Worm (Caenorhabditis elegans) whole organism, young adult: Measurements from ENCODE around the gene sru-23.

Experiments used
- C17E4.6 ChIP-seq: fragments of 200-800 bp; sonication (Bioruptor generic); IDR thresholded peaks from 2 replicates; pipeline ENCODE4 v1.3.6; 2022; ENCODE audit warnings: missing genetic modification reagents, missing genetic modification characterization, missing compliant biosample characterization
- D2030.7 ChIP-seq: fragments of 200-800 bp; sonication (Bioruptor generic); IDR thresholded peaks from 2 replicates; pipeline ENCODE4 v1.3.6; 2022; ENCODE audit warnings: missing genetic modification reagents, missing genetic modification characterization, missing compliant biosample characterization
- F10E7.11 ChIP-seq: sonication (generic microtip); optimal IDR thresholded peaks from 2 replicates; lab custom pipeline; 2017; ENCODE audit warnings: mild to moderate bottlenecking, missing genetic modification characterization, moderate library complexity, missing compliant biosample characterization
- F33H1.4 ChIP-seq: fragments of 200-800 bp; sonication (Bioruptor generic); IDR thresholded peaks from 2 replicates; pipeline ENCODE4 v1.3.6; 2022; ENCODE audit warnings: missing genetic modification reagents, missing genetic modification characterization, missing compliant biosample characterization
- F39B2.1 ChIP-seq: fragments of 200-800 bp; sonication (Bioruptor generic); IDR thresholded peaks from 2 replicates; pipeline ENCODE4 v1.3.6; 2022; ENCODE audit warnings: missing genetic modification reagents, missing genetic modification characterization, missing compliant biosample characterization
- F49E8.2 ChIP-seq: sonication (generic microtip); optimal IDR thresholded peaks from 3 replicates; lab custom pipeline; 2017; ENCODE audit warnings: missing genetic modification characterization, mild to moderate bottlenecking, missing compliant biosample characterization, antibody characterized with exemption, moderate library complexity; ENCODE audit not compliant: insufficient read depth
- T07F8.4 ChIP-seq: sonication (generic microtip); optimal IDR thresholded peaks from 2 replicates; lab custom pipeline; 2016; ENCODE audit warnings: mild to moderate bottlenecking, missing genetic modification characterization, moderate library complexity, missing compliant biosample characterization
- T26A5.8 ChIP-seq: sonication (generic microtip); optimal IDR thresholded peaks from 2 replicates; lab custom pipeline; 2016; ENCODE audit warnings: missing genetic modification characterization, missing compliant biosample characterization
- Y56A3A.18 ChIP-seq: fragments of 200-800 bp; sonication (Bioruptor generic); IDR thresholded peaks from 2 replicates; pipeline ENCODE4 v1.3.6; 2022; ENCODE audit warnings: missing genetic modification reagents, missing genetic modification characterization, missing compliant biosample characterization
- Y67H2A.10 ChIP-seq: fragments of 200-800 bp; sonication (Bioruptor generic); conservative IDR thresholded peaks from 2 replicates; pipeline ENCODE4 v1.3.6; 2022; ENCODE audit warnings: missing genetic modification reagents, missing genetic modification characterization, missing compliant biosample characterization
- akir-1 ChIP-seq: fragments of 200-800 bp; sonication (Bioruptor generic); optimal IDR thresholded peaks from 2 replicates; lab custom pipeline; 2018; ENCODE audit warnings: mild to moderate bottlenecking, missing genetic modification characterization, moderate library complexity, missing compliant biosample characterization
- attf-5 ChIP-seq: fragments of 200-800 bp; sonication (Bioruptor generic); optimal IDR thresholded peaks from 2 replicates; lab custom pipeline; 2018; ENCODE audit warnings: mild to moderate bottlenecking, missing genetic modification characterization, missing compliant biosample characterization
- attf-6 ChIP-seq: fragments of 200-800 bp; sonication (Bioruptor generic); IDR thresholded peaks from 2 replicates; pipeline ENCODE4 v1.3.6; 2022; ENCODE audit warnings: missing genetic modification reagents, missing genetic modification characterization, missing compliant biosample characterization
- ccch-3 ChIP-seq: fragments of 200-800 bp; sonication (Bioruptor generic); optimal IDR thresholded peaks from 2 replicates; lab custom pipeline; 2018; ENCODE audit warnings: mild to moderate bottlenecking, missing genetic modification characterization, missing compliant biosample characterization
- ceh-27 ChIP-seq: fragments of 200-800 bp; sonication (Bioruptor generic); optimal IDR thresholded peaks from 2 replicates; lab custom pipeline; 2018; ENCODE audit warnings: mild to moderate bottlenecking, missing genetic modification characterization, moderate library complexity, missing compliant biosample characterization
- ceh-40 ChIP-seq: fragments of 200-800 bp; sonication (Bioruptor generic); IDR thresholded peaks from 2 replicates; pipeline ENCODE4 v1.3.6; 2022; ENCODE audit warnings: missing genetic modification characterization, missing compliant biosample characterization
- chd-7 ChIP-seq: sonication (generic microtip); optimal IDR thresholded peaks from 2 replicates; lab custom pipeline; 2016; ENCODE audit warnings: mild to moderate bottlenecking, missing genetic modification characterization, moderate library complexity, missing compliant biosample characterization
- die-1 ChIP-seq: sonication (generic microtip); optimal IDR thresholded peaks from 2 replicates; lab custom pipeline; 2016; ENCODE audit warnings: missing genotype, mild to moderate bottlenecking, missing genetic modification characterization, missing compliant biosample characterization
- ets-4 ChIP-seq: fragments of 200-800 bp; sonication (Bioruptor generic); optimal IDR thresholded peaks from 2 replicates; lab custom pipeline; 2018; ENCODE audit warnings: mild to moderate bottlenecking, missing genetic modification characterization, missing compliant biosample characterization
- gei-17 ChIP-seq: fragments of 200-800 bp; sonication (Bioruptor generic); optimal IDR thresholded peaks from 2 replicates; lab custom pipeline; 2018; ENCODE audit warnings: mild to moderate bottlenecking, missing genetic modification characterization, missing compliant biosample characterization
- him-1 ChIP-seq: sonication (generic microtip); optimal IDR thresholded peaks from 2 replicates; lab custom pipeline; 2016; ENCODE audit warnings: missing genotype, missing genetic modification reagents, missing genetic modification characterization, missing compliant biosample characterization
- hlh-26 ChIP-seq: fragments of 200-800 bp; sonication (Bioruptor generic); conservative IDR thresholded peaks from 2 replicates; pipeline ENCODE4 v1.3.6; 2022; ENCODE audit warnings: missing genetic modification reagents, missing genetic modification characterization, missing compliant biosample characterization
- hmg-20 ChIP-seq: fragments of 200-800 bp; sonication (Bioruptor generic); IDR thresholded peaks from 2 replicates; pipeline ENCODE4 v1.3.6; 2022; ENCODE audit warnings: missing genetic modification reagents, missing genetic modification characterization, missing compliant biosample characterization
- lag-1 ChIP-seq: fragments of 200-800 bp; sonication (Bioruptor generic); IDR thresholded peaks from 2 replicates; pipeline ENCODE4 v1.3.6; 2022; ENCODE audit warnings: missing genetic modification reagents, missing genetic modification characterization, missing compliant biosample characterization
- lin-26 ChIP-seq: fragments of 200-800 bp; sonication (Bioruptor generic); IDR thresholded peaks from 2 replicates; pipeline ENCODE4 v1.3.6; 2022; ENCODE audit warnings: missing genetic modification reagents, missing genetic modification characterization, missing compliant biosample characterization
- lir-1 ChIP-seq: fragments of 200-800 bp; sonication (Bioruptor generic); conservative IDR thresholded peaks from 2 replicates; pipeline ENCODE4 v1.3.6; 2022; ENCODE audit warnings: missing genetic modification reagents, missing genetic modification characterization, missing compliant biosample characterization
- lsl-1 ChIP-seq: fragments of 200-800 bp; sonication (Bioruptor generic); optimal IDR thresholded peaks from 2 replicates; lab custom pipeline; 2018; ENCODE audit warnings: mild to moderate bottlenecking, missing genetic modification characterization, moderate library complexity, missing compliant biosample characterization
- mel-28 ChIP-seq: sonication (generic microtip); optimal IDR thresholded peaks from 2 replicates; lab custom pipeline; 2016; ENCODE audit warnings: borderline replicate concordance, mild to moderate bottlenecking, missing genetic modification characterization, missing compliant biosample characterization
- mes-4 ChIP-seq: sonication (generic microtip); optimal IDR thresholded peaks from 2 replicates; lab custom pipeline; 2016; ENCODE audit warnings: missing genotype, missing genetic modification characterization, missing compliant biosample characterization
- nfyb-1 ChIP-seq: fragments of 200-800 bp; sonication (Bioruptor generic); IDR thresholded peaks from 2 replicates; pipeline ENCODE4 v1.3.6; 2022; ENCODE audit warnings: missing genetic modification reagents, missing genetic modification characterization, missing compliant biosample characterization
- nhr-80 ChIP-seq: sonication (generic microtip); optimal IDR thresholded peaks from 2 replicates; lab custom pipeline; 2016; ENCODE audit warnings: missing genetic modification characterization, missing compliant biosample characterization
- rcor-1 ChIP-seq: fragments of 200-800 bp; sonication (Bioruptor generic); IDR thresholded peaks from 2 replicates; pipeline ENCODE4 v1.3.6; 2022; ENCODE audit warnings: missing genetic modification reagents, missing genetic modification characterization, missing compliant biosample characterization
- rec-8 ChIP-seq, 2 experiments: sonication (generic microtip); optimal IDR thresholded peaks; 2 replicates each; lab custom pipeline; 2016; ENCODE audit warnings: mild to moderate bottlenecking in 2 of 2, missing genetic modification characterization in 2 of 2, missing genetic modification reagents in 2 of 2, missing genotype in 2 of 2, missing biosample characterization in 1 of 2, missing compliant biosample characterization in 1 of 2, moderate library complexity in 1 of 2
- snpc-1.3 ChIP-seq: sonication (generic microtip); optimal IDR thresholded peaks from 2 replicates; lab custom pipeline; 2017; ENCODE audit warnings: missing genetic modification characterization, mild to moderate bottlenecking, missing compliant biosample characterization, antibody characterized with exemption, moderate library complexity, missing genotype, missing genetic modification reagents; ENCODE audit not compliant: insufficient read depth
- sptf-2 ChIP-seq: fragments of 200-800 bp; sonication (Bioruptor generic); optimal IDR thresholded peaks from 2 replicates; lab custom pipeline; 2018; ENCODE audit warnings: mild to moderate bottlenecking, missing genetic modification characterization, missing compliant biosample characterization
- tlf-1 ChIP-seq: fragments of 200-800 bp; sonication (Bioruptor generic); optimal IDR thresholded peaks from 2 replicates; lab custom pipeline; 2018; ENCODE audit warnings: mild to moderate bottlenecking, missing genetic modification characterization, missing compliant biosample characterization
- unc-130 ChIP-seq: sonication (generic microtip); optimal IDR thresholded peaks from 2 replicates; lab custom pipeline; 2016; ENCODE audit warnings: missing genetic modification reagents, missing genetic modification characterization, missing compliant biosample characterization
- ztf-6 ChIP-seq: fragments of 200-800 bp; sonication (Bioruptor generic); IDR thresholded peaks from 2 replicates; pipeline ENCODE4 v1.3.6; 2022; ENCODE audit warnings: missing genetic modification reagents, missing genetic modification characterization, missing compliant biosample characterization

Gene sru-23

DNA sequence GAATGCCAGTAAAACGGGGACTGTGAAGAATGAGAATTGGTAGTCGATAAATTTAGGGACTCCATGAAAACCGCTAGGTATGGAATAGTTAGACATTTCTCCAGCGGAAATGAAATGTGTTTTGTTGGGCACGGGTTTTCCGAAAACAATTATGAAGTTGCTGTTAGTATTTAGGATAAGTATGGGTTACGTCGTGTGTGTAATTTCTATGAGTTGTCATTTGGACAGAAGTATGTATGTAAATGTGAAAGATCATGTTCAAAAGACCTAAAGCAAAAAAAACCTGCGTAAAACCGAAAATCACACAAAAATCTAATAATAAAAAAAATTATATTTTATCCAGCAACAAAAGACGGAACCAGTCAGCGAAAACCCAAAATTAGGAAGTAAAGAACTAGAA is at the start of gene sru-23:
sru-23 (minus strand) TSS at position 101 of the 400 bp plus-strand sequence.
- TF ChIP-seq sptf-2 (GFP tag; lab: Kevin White, UChicago) (no peak), lir-1 (GFP tag; lab: Robert Waterston, UW) (no peak), ccch-3 (GFP tag; lab: Kevin White, UChicago) (no peak), T07F8.4 (tag; lab: Kevin White, UChicago) (no peak), Y56A3A.18 (no peak), T26A5.8 (no peak), lin-26 (GFP tag; lab: Robert Waterston, UW) (no peak), ceh-40 (GFP tag; lab: Robert Waterston, UW) (no peak), Y67H2A.10 (no peak), ceh-27 (GFP tag; lab: Kevin White, UChicago) (no peak), hmg-20 (GFP tag; lab: Robert Waterston, UW) (no peak), lag-1 (GFP tag; lab: Robert Waterston, UW) (no peak)
- TF ChIP-seq, all 124 proteins: peak for 0

- TF ChIP-seq rcor-1 (GFP tag; lab: Robert Waterston, UW) (no peak), ztf-6 (GFP tag; lab: Robert Waterston, UW) (no peak), gei-17 (GFP tag; lab: Kevin White, UChicago) (no peak), die-1 (tag; lab: Kevin White, UChicago) (no peak), mel-28 (tag; lab: Kevin White, UChicago) (no peak)
- TF ChIP-seq, all 124 proteins: peak for 0
Measured at ce11 chrV:16020042-16020441, 47.7 kb upstream of the sru-23 start, which contains the start of gene srx-44. srx-44 (plus strand) TSS chrV:16020342.

DNA sequence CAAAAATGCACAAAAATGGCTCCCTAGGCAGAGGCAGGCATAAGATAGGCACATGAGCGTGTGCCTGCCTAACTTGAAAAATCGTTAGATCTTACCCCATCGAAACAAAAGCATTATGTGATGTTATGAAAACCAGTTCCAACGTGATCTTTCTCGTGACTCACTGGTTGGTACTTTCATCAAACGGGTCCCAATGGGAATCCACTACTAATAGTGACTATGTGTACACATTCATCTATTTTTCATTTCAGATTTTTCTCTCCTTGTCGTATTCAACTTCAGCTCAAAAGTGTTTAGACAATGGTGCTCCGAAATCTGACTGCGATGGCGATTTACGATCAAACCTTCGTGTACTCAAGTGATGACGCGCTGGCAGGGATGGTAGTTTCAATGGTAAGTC is 45.3 kb upstream of the sru-23 start, which contains the start of gene srx-43:
srx-43 (plus strand) TSS at position 301 of the 400 bp plus-strand sequence.
- no peak for TF ChIP-seq mes-4 (tag; lab: Kevin White, UChicago)

- TF ChIP-seq nhr-80 (tag; lab: Kevin White, UChicago), result no peak
- no peak for TF ChIP-seq D2030.7 (GFP tag; lab: Robert Waterston, UW)
- no peak for TF ChIP-seq tlf-1 (GFP tag; lab: Kevin White, UChicago)
- no peak for TF ChIP-seq rec-8 (tag; optimal IDR thresholded peaks at IDR 0.05; lab: Kevin White, UChicago)
- no peak for TF ChIP-seq F49E8.2 (tag; lab: Kevin White, UChicago)
- no peak for TF ChIP-seq akir-1 (GFP tag; lab: Kevin White, UChicago)
- no peak for TF ChIP-seq lsl-1 (GFP tag; lab: Kevin White, UChicago)
- no peak for TF ChIP-seq attf-5 (GFP tag; lab: Kevin White, UChicago)
- TF ChIP-seq C17E4.6 (GFP tag; lab: Robert Waterston, UW), result no peak
- TF ChIP-seq ets-4 (GFP tag; lab: Kevin White, UChicago), result no peak
- TF ChIP-seq him-1 (tag; lab: Kevin White, UChicago), result no peak
- no peak for TF ChIP-seq chd-7 (tag; lab: Kevin White, UChicago)
- no peak for TF ChIP-seq unc-130 (GFP tag; lab: Kevin White, UChicago)
- no peak for TF ChIP-seq F10E7.11 (tag; lab: Kevin White, UChicago)
Measured at ce11 chrV:16016977-16017376, 44.6 kb upstream of the sru-23 start.

- TF ChIP-seq hlh-26 (no peak), F33H1.4 (GFP tag; lab: Robert Waterston, UW) (no peak), lag-1 (GFP tag; lab: Robert Waterston, UW) (no peak), snpc-1.3 (tag; lab: Kevin White, UChicago) (no peak), nfyb-1 (GFP tag; lab: Robert Waterston, UW) (no peak), lin-26 (GFP tag; lab: Robert Waterston, UW) (no peak), attf-5 (GFP tag; lab: Kevin White, UChicago) (no peak), attf-6 (GFP tag; lab: Robert Waterston, UW) (no peak), F39B2.1 (GFP tag; lab: Robert Waterston, UW) (no peak)
Measured at ce11 chrV:16015652-16016051, 43.3 kb upstream of the sru-23 start, which contains the start of gene str-232. str-232 (minus strand) TSS chrV:16015752.
